Worm (Caenorhabditis elegans): Measurements from ENCODE around the gene nlf-1.

- TF ChIP-seq hif-1 (tag; optimal IDR thresholded peaks at IDR 0.05) (no peak), mdl-1 (tag; optimal IDR thresholded peaks at IDR 0.05) (no peak), unc-39 (tag; optimal IDR thresholded peaks at IDR 0.05) (no peak), lin-13 (GFP tag; optimal IDR thresholded peaks at IDR 0.05) (no peak)
Measured at ce11 chrX:1053929-1054328, 36.6 kb upstream of the nlf-1 start, which contains the start of gene ncs-3.
